Worm (Caenorhabditis elegans) whole organism, L3 larva: ENCODE results near the gene nhr-271.

ENCODE experiments used
- ZK546.5 ChIP-seq: sonication (generic microtip); optimal IDR thresholded peaks from 2 replicates; lab custom pipeline; 2017; ENCODE audit warnings: missing biosample characterization, missing genetic modification characterization
- ceh-16 ChIP-seq: sonication (generic microtip); optimal IDR thresholded peaks from 2 replicates; lab custom pipeline; 2017; ENCODE audit warnings: missing biosample characterization, missing genetic modification characterization
- egl-27 ChIP-seq: sonication (generic microtip); optimal IDR thresholded peaks from 4 replicates; lab custom pipeline; 2017; ENCODE audit warnings: missing biosample characterization, missing genetic modification reagents, missing genetic modification characterization
- elt-2 ChIP-seq: sonication (generic microtip); optimal IDR thresholded peaks from 2 replicates; lab custom pipeline; 2016; ENCODE audit warnings: missing genetic modification reagents, mild to moderate bottlenecking, missing genetic modification characterization, missing compliant biosample characterization
- fos-1 ChIP-seq: fragments of 150-350 bp; optimal IDR thresholded peaks from 2 replicates; lab custom pipeline; 2014; ENCODE audit warnings: missing biosample characterization, missing genetic modification characterization
- nhr-76 ChIP-seq: fragments of 150-350 bp; sonication (generic microtip); optimal IDR thresholded peaks from 5 replicates; lab custom pipeline; 2014; ENCODE audit warnings: missing biosample characterization, missing genetic modification characterization
- nhr-77 ChIP-seq: fragments of 150-350 bp; optimal IDR thresholded peaks from 2 replicates; lab custom pipeline; 2014; ENCODE audit warnings: missing biosample characterization, missing genetic modification characterization
- skn-1 ChIP-seq: fragments of 150-350 bp; optimal IDR thresholded peaks from 2 replicates; lab custom pipeline; 2014; ENCODE audit warnings: missing biosample characterization, missing genetic modification characterization
- snpc-4 ChIP-seq: fragments of 150-350 bp; optimal IDR thresholded peaks from 2 replicates; lab custom pipeline; 2014; ENCODE audit warnings: missing biosample characterization, missing genetic modification characterization

- TF ChIP-seq nhr-76 (tag; lab: Kevin White, UChicago), result no peak
- no peak for TF ChIP-seq ZK546.5
- peak; percentile 33 for TF ChIP-seq egl-27 (tag; lab: Kevin White, UChicago)
- TF ChIP-seq nhr-77 (tag; lab: Kevin White, UChicago), result no peak
- TF ChIP-seq elt-2, result peak; percentile 61
- TF ChIP-seq skn-1 (tag; lab: Kevin White, UChicago), result no peak
- TF ChIP-seq ceh-16 (tag; lab: Kevin White, UChicago), result no peak
- peak; percentile 47 for TF ChIP-seq snpc-4 (tag; lab: Kevin White, UChicago)
- peak; percentile 68 for TF ChIP-seq fos-1 (tag; lab: Kevin White, UChicago)
These were observed 11.9 kb upstream of the nhr-271 start, which contains the start of gene srh-269 for ce11 chrV:16591992-16592798.
